Worm (Caenorhabditis elegans) whole organism, L3 larva: ENCODE data around the gene srw-112.

Experiments used
- R02D3.7 ChIP-seq: fragments of 150-350 bp; optimal IDR thresholded peaks from 2 replicates; lab custom pipeline; 2014; ENCODE audit warnings: missing biosample characterization, missing genetic modification characterization
- ZK546.5 ChIP-seq: sonication (generic microtip); optimal IDR thresholded peaks from 2 replicates; lab custom pipeline; 2017; ENCODE audit warnings: missing biosample characterization, missing genetic modification characterization
- aly-2 ChIP-seq: fragments of 150-350 bp; optimal IDR thresholded peaks from 2 replicates; lab custom pipeline; 2014; ENCODE audit warnings: missing biosample characterization, missing genetic modification characterization
- ama-1 ChIP-seq: fragments of 150-350 bp; optimal IDR thresholded peaks from 2 replicates; lab custom pipeline; 2018
- ceh-16 ChIP-seq: sonication (generic microtip); optimal IDR thresholded peaks from 2 replicates; lab custom pipeline; 2017; ENCODE audit warnings: missing biosample characterization, missing genetic modification characterization
- ceh-28 ChIP-seq: fragments of 150-350 bp; optimal IDR thresholded peaks from 2 replicates; lab custom pipeline; 2014; ENCODE audit warnings: missing biosample characterization, missing genetic modification reagents, missing genetic modification characterization
- ceh-82 ChIP-seq: fragments of 150-350 bp; optimal IDR thresholded peaks from 2 replicates; lab custom pipeline; 2014; ENCODE audit warnings: missing biosample characterization, missing genetic modification characterization
- ceh-9 ChIP-seq: sonication (generic microtip); optimal IDR thresholded peaks from 2 replicates; lab custom pipeline; 2018; ENCODE audit warnings: missing biosample characterization, missing genetic modification characterization
- daf-12 ChIP-seq: fragments of 150-350 bp; optimal IDR thresholded peaks from 2 replicates; lab custom pipeline; 2014; ENCODE audit warnings: missing biosample characterization, missing genetic modification reagents, missing genetic modification characterization
- egl-27 ChIP-seq: sonication (generic microtip); optimal IDR thresholded peaks from 4 replicates; lab custom pipeline; 2017; ENCODE audit warnings: missing biosample characterization, missing genetic modification reagents, missing genetic modification characterization
- egl-5 ChIP-seq: fragments of 150-350 bp; optimal IDR thresholded peaks from 2 replicates; lab custom pipeline; 2017; ENCODE audit warnings: missing biosample characterization, missing genetic modification reagents, missing genetic modification characterization, inconsistent platforms
- elt-1 ChIP-seq: fragments of 150-350 bp; optimal IDR thresholded peaks from 2 replicates; lab custom pipeline; 2014; ENCODE audit warnings: missing biosample characterization, missing genetic modification characterization
- elt-2 ChIP-seq: sonication (generic microtip); optimal IDR thresholded peaks from 2 replicates; lab custom pipeline; 2016; ENCODE audit warnings: missing genetic modification reagents, mild to moderate bottlenecking, missing genetic modification characterization, missing compliant biosample characterization
- elt-3 ChIP-seq, 3 experiments: fragments of 150-350 bp in 1 of 3; sonication (generic microtip) in 2 of 3; optimal IDR thresholded peaks; 2 replicates in 2 of 3; 4 replicates in 1 of 3; lab custom pipeline; 2014 to 2017; ENCODE audit warnings: missing biosample characterization in 3 of 3, missing genetic modification characterization in 3 of 3
- fkh-10 ChIP-seq: sonication (generic microtip); optimal IDR thresholded peaks from 2 replicates; lab custom pipeline; 2017; ENCODE audit warnings: missing biosample characterization, missing genetic modification reagents, missing genetic modification characterization
- fos-1 ChIP-seq: fragments of 150-350 bp; optimal IDR thresholded peaks from 2 replicates; lab custom pipeline; 2014; ENCODE audit warnings: missing biosample characterization, missing genetic modification characterization
- hmg-11 ChIP-seq: sonication (generic microtip); optimal IDR thresholded peaks from 2 replicates; lab custom pipeline; 2016; ENCODE audit warnings: missing genetic modification characterization, missing compliant biosample characterization
- lin-15B ChIP-seq: fragments of 150-350 bp; optimal IDR thresholded peaks from 2 replicates; lab custom pipeline; 2014; ENCODE audit warnings: missing biosample characterization, missing genetic modification characterization
- lsy-12 ChIP-seq: sonication (generic microtip); optimal IDR thresholded peaks from 2 replicates; lab custom pipeline; 2016; ENCODE audit warnings: mild to moderate bottlenecking, missing genetic modification characterization, missing compliant biosample characterization
- mdl-1 ChIP-seq: fragments of 150-350 bp; optimal IDR thresholded peaks from 2 replicates; lab custom pipeline; 2014; ENCODE audit warnings: missing biosample characterization, missing genetic modification characterization
- mml-1 ChIP-seq: fragments of 150-350 bp; sonication (generic microtip); optimal IDR thresholded peaks from 3 replicates; lab custom pipeline; 2014; ENCODE audit warnings: missing biosample characterization, missing genetic modification characterization
- nhr-11 ChIP-seq: fragments of 150-350 bp; optimal IDR thresholded peaks from 2 replicates; lab custom pipeline; 2014; ENCODE audit warnings: missing biosample characterization, missing genetic modification characterization
- nhr-12 ChIP-seq: fragments of 150-350 bp; optimal IDR thresholded peaks from 2 replicates; lab custom pipeline; 2014; ENCODE audit warnings: missing biosample characterization, missing genetic modification characterization
- nhr-237 ChIP-seq: fragments of 150-350 bp; optimal IDR thresholded peaks from 2 replicates; lab custom pipeline; 2014; ENCODE audit warnings: missing biosample characterization, missing genetic modification characterization
- nhr-25 ChIP-seq: sonication (generic microtip); optimal IDR thresholded peaks from 2 replicates; lab custom pipeline; 2017; ENCODE audit warnings: missing biosample characterization, missing genetic modification characterization
- nhr-28 ChIP-seq: fragments of 150-350 bp; optimal IDR thresholded peaks from 2 replicates; lab custom pipeline; 2014; ENCODE audit warnings: missing biosample characterization, missing genetic modification characterization
- nhr-43 ChIP-seq: sonication (generic microtip); optimal IDR thresholded peaks from 2 replicates; lab custom pipeline; 2016; ENCODE audit warnings: mild to moderate bottlenecking, missing genetic modification characterization, missing compliant biosample characterization; ENCODE audit not compliant: poor library complexity, severe bottlenecking
- nhr-67 ChIP-seq: fragments of 150-350 bp; optimal IDR thresholded peaks from 2 replicates; lab custom pipeline; 2014; ENCODE audit warnings: missing biosample characterization, missing genetic modification characterization
- nhr-76 ChIP-seq: fragments of 150-350 bp; sonication (generic microtip); optimal IDR thresholded peaks from 5 replicates; lab custom pipeline; 2014; ENCODE audit warnings: missing biosample characterization, missing genetic modification characterization
- nhr-77 ChIP-seq: fragments of 150-350 bp; optimal IDR thresholded peaks from 2 replicates; lab custom pipeline; 2014; ENCODE audit warnings: missing biosample characterization, missing genetic modification characterization
- pha-4 ChIP-seq: fragments of 150-350 bp; optimal IDR thresholded peaks from 2 replicates; lab custom pipeline; 2014; ENCODE audit warnings: missing biosample characterization, missing genetic modification reagents, missing genetic modification characterization
- pqm-1 ChIP-seq: fragments of 150-350 bp; optimal IDR thresholded peaks from 2 replicates; lab custom pipeline; 2017; ENCODE audit warnings: missing biosample characterization, missing genetic modification characterization, inconsistent platforms
- sea-2 ChIP-seq: fragments of 150-350 bp; sonication (generic microtip); optimal IDR thresholded peaks from 4 replicates; lab custom pipeline; 2014; ENCODE audit warnings: missing biosample characterization, missing genetic modification reagents, missing genetic modification characterization
- skn-1 ChIP-seq: fragments of 150-350 bp; optimal IDR thresholded peaks from 2 replicates; lab custom pipeline; 2014; ENCODE audit warnings: missing biosample characterization, missing genetic modification characterization
- tbx-2 ChIP-seq: sonication (generic microtip); optimal IDR thresholded peaks from 2 replicates; lab custom pipeline; 2016; ENCODE audit warnings: mild to moderate bottlenecking, missing genetic modification characterization, missing compliant biosample characterization
- unc-39 ChIP-seq: sonication (generic microtip); optimal IDR thresholded peaks from 4 replicates; lab custom pipeline; 2017; ENCODE audit warnings: missing biosample characterization, missing genetic modification characterization
- zag-1 ChIP-seq: fragments of 150-350 bp; optimal IDR thresholded peaks from 2 replicates; lab custom pipeline; 2014; ENCODE audit warnings: missing biosample characterization, missing genetic modification characterization
- ztf-11 ChIP-seq: fragments of 150-350 bp; optimal IDR thresholded peaks from 2 replicates; lab custom pipeline; 2014; ENCODE audit warnings: missing biosample characterization, missing genetic modification characterization
- ztf-4 ChIP-seq: fragments of 150-350 bp; optimal IDR thresholded peaks from 2 replicates; lab custom pipeline; 2014; ENCODE audit warnings: missing biosample characterization, missing genetic modification characterization

The srw-112 gene

DNA sequence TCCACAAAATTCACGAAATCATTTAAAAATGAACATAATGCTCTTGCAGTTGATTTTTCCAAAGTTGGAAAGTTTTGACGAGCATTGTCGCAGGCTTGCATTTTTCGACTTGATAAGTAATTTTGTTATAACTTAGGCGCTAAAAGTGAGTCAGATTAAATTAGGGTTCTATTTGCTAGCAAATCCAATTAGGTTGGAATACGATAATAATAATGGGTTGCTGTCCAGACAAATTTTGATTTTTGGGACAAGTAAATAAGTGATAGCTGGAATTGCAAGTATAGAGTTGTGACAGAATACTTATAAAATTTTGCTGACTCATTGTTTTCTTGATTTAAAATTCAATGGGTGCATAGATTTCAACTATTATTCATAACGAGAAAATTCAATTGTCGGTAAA is at the start of gene srw-112:
TSS of gene srw-112 (minus strand) at position 101 of the 400 bp plus-strand sequence.
- TF ChIP-seq tbx-2 (no peak), mdl-1 (no peak), ceh-16 (tag; lab: Kevin White, UChicago) (no peak), nhr-12 (no peak), elt-1 (tag; lab: Kevin White, UChicago) (no peak), nhr-11 (no peak), R02D3.7 (no peak), nhr-43 (tag; lab: Kevin White, UChicago) (no peak), egl-5 (tag; lab: Kevin White, UChicago) (no peak), ceh-28 (tag; lab: Kevin White, UChicago) (no peak), elt-2 (no peak), fkh-10 (GFP tag; lab: Kevin White, UChicago) (no peak), sea-2 (GFP tag; lab: Kevin White, UChicago) (no peak), nhr-77 (no peak), mml-1 (tag; lab: Kevin White, UChicago) (no peak), nhr-28 (tag; lab: Kevin White, UChicago) (no peak), ztf-4 (tag; lab: Kevin White, UChicago) (no peak)

DNA sequence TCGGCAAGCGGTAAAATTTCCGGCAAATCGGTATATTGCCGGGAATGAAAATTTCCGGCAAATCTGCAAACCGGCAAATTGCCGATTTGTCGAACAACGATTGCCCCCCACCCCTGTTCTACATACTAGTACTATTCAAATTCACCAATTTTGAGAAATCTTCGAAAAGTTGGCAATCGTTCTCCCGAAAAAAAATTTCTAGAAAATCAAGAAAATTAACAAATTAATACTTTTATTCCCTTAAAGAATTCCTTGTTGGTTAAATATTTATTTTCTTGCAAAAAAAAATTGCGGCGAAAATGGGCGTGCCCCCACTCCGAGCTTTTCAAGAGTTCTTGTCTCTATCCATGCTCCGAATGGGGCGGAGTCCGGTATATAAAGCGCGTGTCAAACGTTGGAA is 48.4 kb upstream of the srw-112 start, which contains the start of gene C50H11.8:
TSS of gene C50H11.8 (plus strand) at position 301 of the 400 bp plus-strand sequence.
- no peak for TF ChIP-seq fos-1 (tag; lab: Kevin White, UChicago)
- no peak for TF ChIP-seq lin-15B (tag; lab: Kevin White, UChicago)

DNA sequence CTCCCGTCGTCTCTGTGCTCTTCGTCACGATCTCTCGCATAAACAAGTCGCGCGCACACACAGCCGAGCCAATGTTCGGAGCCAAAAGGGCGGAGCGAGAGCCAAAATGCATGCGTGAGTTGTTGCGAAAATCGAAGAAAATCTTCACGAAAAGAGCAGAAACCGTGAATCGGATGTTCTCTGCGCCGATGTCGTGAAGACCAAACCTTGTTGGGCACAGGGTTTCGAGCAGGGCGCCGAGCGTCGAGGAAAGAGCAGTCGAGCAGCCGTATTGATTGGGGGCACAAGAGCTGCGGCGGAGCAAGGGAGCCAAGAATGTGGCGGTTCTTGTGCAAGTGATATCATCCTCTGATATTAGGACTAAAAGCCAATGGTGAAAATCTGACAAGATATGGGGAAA is 40.5 kb upstream of the srw-112 start:
- no peak for TF ChIP-seq nhr-67 (tag; lab: Kevin White, UChicago)
- no peak for TF ChIP-seq lsy-12
- TF ChIP-seq zag-1 (tag; lab: Kevin White, UChicago): no peak
- TF ChIP-seq pqm-1 (tag; lab: Kevin White, UChicago): no peak
- TF ChIP-seq aly-2 (tag; lab: Kevin White, UChicago): no peak
- no peak for TF ChIP-seq elt-1 (tag; lab: Kevin White, UChicago)
- no peak for TF ChIP-seq ama-1 (lab: Kevin White, UChicago)
- TF ChIP-seq nhr-12: no peak
- no peak for TF ChIP-seq egl-27 (tag; lab: Kevin White, UChicago)
- TF ChIP-seq nhr-76: no peak
- TF ChIP-seq ceh-82 (tag; lab: Kevin White, UChicago): no peak
- no peak for TF ChIP-seq nhr-237 (tag; lab: Kevin White, UChicago)
- TF ChIP-seq ceh-9 (tag; lab: Kevin White, UChicago): no peak
- TF ChIP-seq elt-3 (tag; optimal IDR thresholded peaks at IDR 0.05; lab: Kevin White, UChicago): no peak
- TF ChIP-seq hmg-11 (tag; lab: Kevin White, UChicago): no peak
- no peak for TF ChIP-seq skn-1 (tag; lab: Kevin White, UChicago)
- TF ChIP-seq mdl-1: no peak
- no peak for TF ChIP-seq nhr-11

DNA sequence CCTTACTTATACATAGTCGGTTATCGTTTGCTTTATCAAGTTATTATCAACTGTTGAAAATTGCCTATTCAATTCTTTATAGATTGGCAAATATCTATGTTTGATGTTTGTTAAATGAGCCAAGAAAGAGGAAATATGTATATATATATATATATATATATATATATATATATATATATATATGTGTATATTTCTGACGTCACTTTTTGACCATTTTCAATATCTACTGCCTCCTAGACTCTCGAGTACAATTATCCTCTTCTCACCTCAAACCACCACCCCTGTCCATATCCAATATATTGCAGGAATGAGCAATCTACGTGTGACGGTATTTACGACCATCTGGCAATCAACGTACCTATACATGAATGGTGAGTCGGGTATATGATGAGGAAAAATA is 39.0 kb upstream of the srw-112 start, which contains the start of gene F59D6.1:
TSS of gene F59D6.1 (plus strand) at position 301 of the 400 bp plus-strand sequence.
- TF ChIP-seq ztf-4 (tag; lab: Kevin White, UChicago) (no peak), pha-4 (no peak), egl-5 (tag; lab: Kevin White, UChicago) (no peak), ZK546.5 (tag; lab: Kevin White, UChicago) (no peak), skn-1 (tag; lab: Kevin White, UChicago) (no peak), egl-27 (tag; lab: Kevin White, UChicago) (no peak), nhr-76 (no peak), lsy-12 (no peak), elt-3 (tag; optimal IDR thresholded peaks at IDR 0.05; lab: Kevin White, UChicago) (no peak), unc-39 (no peak), daf-12 (tag; lab: Kevin White, UChicago) (no peak), nhr-25 (tag; lab: Kevin White, UChicago) (no peak), ztf-11 (tag; lab: Kevin White, UChicago) (no peak), ceh-16 (tag; lab: Kevin White, UChicago) (no peak), elt-1 (tag; lab: Kevin White, UChicago) (no peak), nhr-67 (tag; lab: Kevin White, UChicago) (no peak), elt-2 (no peak)
